Worm (Caenorhabditis elegans) whole organism, early embryonic: ENCODE data around the gene pcp-3.

Experiments used
- B0310.2 ChIP-seq: sonication (generic microtip); optimal IDR thresholded peaks from 2 replicates; lab custom pipeline; 2016; ENCODE audit warnings: mild to moderate bottlenecking, missing genetic modification characterization, missing compliant biosample characterization
- F13C5.2 ChIP-seq: sonication (generic microtip); optimal IDR thresholded peaks from 2 replicates; lab custom pipeline; 2017; ENCODE audit warnings: mild to moderate bottlenecking, missing genetic modification characterization, inconsistent platforms, missing compliant biosample characterization
- aly-1 ChIP-seq: sonication (generic microtip); optimal IDR thresholded peaks from 2 replicates; lab custom pipeline; 2016; ENCODE audit warnings: missing genetic modification characterization, missing compliant biosample characterization
- ama-1 ChIP-seq: fragments of 150-350 bp; optimal IDR thresholded peaks from 2 replicates; lab custom pipeline; 2014
- ceh-13 ChIP-seq: fragments of 200-800 bp; sonication (Bioruptor generic); optimal IDR thresholded peaks from 2 replicates; lab custom pipeline; 2018; ENCODE audit warnings: mild to moderate bottlenecking, missing genetic modification characterization, missing compliant biosample characterization
- ceh-36 ChIP-seq: sonication (generic microtip); optimal IDR thresholded peaks from 2 replicates; lab custom pipeline; 2016; ENCODE audit warnings: missing genetic modification characterization, inconsistent platforms, missing compliant biosample characterization
- ets-7 ChIP-seq: sonication (generic microtip); optimal IDR thresholded peaks from 2 replicates; lab custom pipeline; 2016; ENCODE audit warnings: missing genotype, missing genetic modification characterization, missing compliant biosample characterization
- flt-1 ChIP-seq: fragments of 200-800 bp; sonication (Bioruptor generic); IDR thresholded peaks from 2 replicates; pipeline ENCODE4 v1.3.6; 2022; ENCODE audit warnings: missing genetic modification characterization, missing compliant biosample characterization
- hmbx-1 ChIP-seq: sonication (generic microtip); optimal IDR thresholded peaks from 2 replicates; lab custom pipeline; 2016; ENCODE audit warnings: mild to moderate bottlenecking, missing genetic modification characterization, missing compliant biosample characterization
- hmg-4 ChIP-seq: fragments of 200-800 bp; sonication (Bioruptor generic); optimal IDR thresholded peaks from 2 replicates; lab custom pipeline; 2018; ENCODE audit warnings: mild to moderate bottlenecking, missing genetic modification characterization, missing compliant biosample characterization
- hnd-1 ChIP-seq: sonication (generic microtip); optimal IDR thresholded peaks from 2 replicates; lab custom pipeline; 2016; ENCODE audit warnings: missing genetic modification characterization, missing compliant biosample characterization
- pes-1 ChIP-seq: fragments of 200-800 bp; sonication (Bioruptor generic); IDR thresholded peaks from 2 replicates; pipeline ENCODE4 v1.3.6; 2022; ENCODE audit warnings: missing genetic modification reagents, missing genetic modification characterization, missing compliant biosample characterization
- scrt-1 ChIP-seq: fragments of 200-800 bp; sonication (Bioruptor generic); IDR thresholded peaks from 2 replicates; pipeline ENCODE4 v1.3.6; 2022; ENCODE audit warnings: missing genetic modification characterization, missing compliant biosample characterization
- sea-1 ChIP-seq: fragments of 200-800 bp; sonication (Bioruptor generic); conservative IDR thresholded peaks from 2 replicates; pipeline ENCODE4 v1.3.6; 2022; ENCODE audit warnings: missing genetic modification characterization, missing compliant biosample characterization
- tbx-11 ChIP-seq: fragments of 200-800 bp; sonication (Bioruptor generic); IDR thresholded peaks from 2 replicates; pipeline ENCODE4 v1.3.6; 2022; ENCODE audit warnings: missing genetic modification characterization, missing compliant biosample characterization
- tbx-37 ChIP-seq: fragments of 200-800 bp; sonication (Bioruptor generic); conservative IDR thresholded peaks from 2 replicates; pipeline ENCODE4 v1.3.6; 2022; ENCODE audit warnings: missing genetic modification reagents, missing genetic modification characterization, missing compliant biosample characterization
- tra-4 ChIP-seq: sonication (generic microtip); optimal IDR thresholded peaks from 2 replicates; lab custom pipeline; 2017; ENCODE audit warnings: missing genetic modification characterization, missing compliant biosample characterization

Gene pcp-3

ce11 chrIV:9159863-9160262 is 1.0 kb upstream of the pcp-3 start:
- no peak for TF ChIP-seq tra-4 (tag; lab: Kevin White, UChicago)
- TF ChIP-seq sea-1 (GFP tag; lab: Robert Waterston, UW): no peak
- no peak for TF ChIP-seq B0310.2
- TF ChIP-seq tbx-11 (GFP tag; lab: Robert Waterston, UW): no peak
- TF ChIP-seq scrt-1 (GFP tag; lab: Robert Waterston, UW): no peak
- no peak for TF ChIP-seq hmbx-1 (tag; lab: Kevin White, UChicago)

DNA sequence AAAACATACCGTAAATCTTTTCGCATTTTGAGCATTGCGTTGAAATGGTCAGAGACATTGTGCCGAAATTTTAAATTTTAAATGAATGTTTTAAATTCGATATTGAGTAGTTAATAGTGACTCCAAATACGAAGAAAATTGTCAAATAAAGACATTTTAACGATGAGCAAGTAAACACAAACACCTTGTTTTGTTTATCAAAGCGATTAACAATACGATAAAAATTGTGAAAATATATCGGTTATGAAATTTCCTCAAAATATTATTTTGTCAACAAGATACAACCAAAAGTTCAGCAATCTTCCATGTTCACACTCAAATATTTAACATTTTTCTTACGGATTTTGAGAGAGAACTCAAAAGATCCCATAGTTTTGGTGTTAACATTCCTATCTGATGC is 4.6 kb downstream of the pcp-3 start, which contains the start of gene F23B2.10:
F23B2.10 (minus strand) TSS at position 101 of the 400 bp plus-strand sequence.
- TF ChIP-seq hmg-4 (GFP tag; lab: Kevin White, UChicago): no peak
- TF ChIP-seq hmbx-1 (tag; lab: Kevin White, UChicago): no peak
- no peak for TF ChIP-seq flt-1 (GFP tag; lab: Robert Waterston, UW)
- TF ChIP-seq tbx-11 (GFP tag; lab: Robert Waterston, UW): no peak

DNA sequence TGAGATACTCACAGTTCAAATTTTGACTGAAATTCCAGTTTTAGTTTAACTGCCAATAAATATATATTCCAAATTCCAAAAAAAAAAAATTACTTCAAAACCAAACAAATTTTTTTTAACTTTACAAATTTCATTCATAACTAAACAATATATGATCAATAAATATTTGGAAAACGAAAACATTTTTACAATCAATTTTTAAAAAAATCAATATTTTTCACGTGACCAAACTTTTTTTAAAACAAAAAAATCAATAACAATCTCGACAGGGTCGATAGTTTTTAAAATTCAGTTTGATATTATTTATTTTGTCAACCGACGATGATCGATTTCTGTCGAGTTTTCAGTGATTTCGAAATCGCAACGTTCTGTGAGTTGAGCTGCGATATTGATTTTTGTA is 8.6 kb downstream of the pcp-3 start, which contains the start of gene F23B2.7:
F23B2.7 (plus strand) TSS at position 301 of the 400 bp plus-strand sequence.
- TF ChIP-seq tra-4 (tag; lab: Kevin White, UChicago): no peak
- TF ChIP-seq B0310.2: no peak
- TF ChIP-seq tbx-37 (GFP tag; lab: Robert Waterston, UW): no peak
- TF ChIP-seq pes-1 (GFP tag; lab: Robert Waterston, UW): no peak
- no peak for TF ChIP-seq hnd-1 (tag; lab: Kevin White, UChicago)
- no peak for TF ChIP-seq ama-1 (lab: Kevin White, UChicago)
- TF ChIP-seq hmg-4 (GFP tag; lab: Kevin White, UChicago): no peak
- no peak for TF ChIP-seq ceh-36 (tag; lab: Kevin White, UChicago)
- TF ChIP-seq hmbx-1 (tag; lab: Kevin White, UChicago): no peak
- no peak for TF ChIP-seq scrt-1 (GFP tag; lab: Robert Waterston, UW)
- TF ChIP-seq F13C5.2 (tag; lab: Kevin White, UChicago): no peak

DNA sequence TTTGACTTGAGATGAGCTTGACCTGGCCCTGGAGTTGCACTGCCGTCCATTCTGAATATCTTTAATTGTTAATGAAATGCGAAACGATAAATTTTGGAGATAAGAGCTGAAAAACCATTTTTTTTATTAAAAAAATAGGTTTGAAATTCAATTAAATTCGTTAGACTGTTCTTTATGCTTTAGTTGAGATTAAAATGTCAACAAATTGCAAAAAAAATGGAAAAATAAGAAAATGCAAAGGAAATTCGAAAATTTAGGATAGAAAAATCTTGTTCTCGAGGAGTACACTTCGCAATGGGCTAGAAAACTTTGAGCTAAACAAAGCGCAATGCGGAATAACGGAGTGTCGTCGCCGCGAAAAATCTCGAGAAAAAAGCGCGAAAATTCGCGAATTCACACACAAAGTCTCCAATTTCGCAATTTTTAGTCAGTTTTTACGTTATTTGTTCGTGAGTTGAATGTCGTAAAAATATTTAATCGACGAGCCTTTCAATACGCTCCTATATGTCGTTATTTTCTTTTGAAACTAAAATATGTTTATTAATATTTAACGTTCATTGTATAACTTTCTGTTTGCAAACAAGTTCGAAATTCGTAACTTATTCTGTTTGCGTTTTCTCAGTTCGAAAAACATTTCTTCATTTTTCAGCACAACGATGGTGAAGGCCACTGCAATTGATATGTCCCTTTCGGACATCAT is 11.8 kb downstream of the pcp-3 start, which contains the start of the genes rpb-12 and aly-2:
rpb-12 (minus strand) TSS at position 51 of the 700 bp plus-strand sequence.
aly-2 (plus strand) TSS at position 650 of the 700 bp plus-strand sequence.
- TF ChIP-seq hmbx-1 (tag; lab: Kevin White, UChicago) (no peak), ets-7 (tag; lab: Kevin White, UChicago) (no peak), hnd-1 (tag; lab: Kevin White, UChicago) (no peak), pes-1 (GFP tag; lab: Robert Waterston, UW) (no peak), ama-1 (lab: Kevin White, UChicago) (no peak), flt-1 (GFP tag; lab: Robert Waterston, UW) (no peak), ceh-36 (tag; lab: Kevin White, UChicago) (no peak), B0310.2 (no peak), hmg-4 (GFP tag; lab: Kevin White, UChicago) (no peak), tbx-11 (GFP tag; lab: Robert Waterston, UW) (no peak), aly-1 (tag; lab: Kevin White, UChicago) (no peak), F13C5.2 (tag; lab: Kevin White, UChicago) (no peak), ceh-13 (no peak), scrt-1 (GFP tag; lab: Robert Waterston, UW) (no peak), tra-4 (tag; lab: Kevin White, UChicago) (no peak), tbx-37 (GFP tag; lab: Robert Waterston, UW) (no peak)

ce11 chrIV:9146111-9146510 is 12.7 kb downstream of the pcp-3 start, which contains the start of gene daf-10:
daf-10 (minus strand) TSS chrIV:9146211.
- TF ChIP-seq pes-1 (GFP tag; lab: Robert Waterston, UW) (no peak), tra-4 (tag; lab: Kevin White, UChicago) (no peak), ceh-13 (no peak), aly-1 (tag; lab: Kevin White, UChicago) (no peak), hnd-1 (tag; lab: Kevin White, UChicago) (no peak), hmbx-1 (tag; lab: Kevin White, UChicago) (no peak), ama-1 (lab: Kevin White, UChicago) (no peak), ceh-36 (tag; lab: Kevin White, UChicago) (no peak), ets-7 (tag; lab: Kevin White, UChicago) (no peak), tbx-11 (GFP tag; lab: Robert Waterston, UW) (no peak), F13C5.2 (tag; lab: Kevin White, UChicago) (no peak), tbx-37 (GFP tag; lab: Robert Waterston, UW) (no peak), hmg-4 (GFP tag; lab: Kevin White, UChicago) (no peak)

ce11 chrIV:9144405-9144804 is 14.4 kb downstream of the pcp-3 start, which contains the start of gene flp-1:
flp-1 (plus strand) TSS chrIV:9144705.
- TF ChIP-seq pes-1 (GFP tag; lab: Robert Waterston, UW): no peak
- no peak for TF ChIP-seq hmg-4 (GFP tag; lab: Kevin White, UChicago)
- no peak for TF ChIP-seq ama-1 (lab: Kevin White, UChicago)
- no peak for TF ChIP-seq sea-1 (GFP tag; lab: Robert Waterston, UW)
- TF ChIP-seq hmbx-1 (tag; lab: Kevin White, UChicago): no peak
- no peak for TF ChIP-seq B0310.2
- TF ChIP-seq ceh-36 (tag; lab: Kevin White, UChicago): no peak
- no peak for TF ChIP-seq flt-1 (GFP tag; lab: Robert Waterston, UW)
- TF ChIP-seq scrt-1 (GFP tag; lab: Robert Waterston, UW): no peak
- no peak for TF ChIP-seq tra-4 (tag; lab: Kevin White, UChicago)
- TF ChIP-seq ceh-13: no peak
- TF ChIP-seq hnd-1 (tag; lab: Kevin White, UChicago): no peak
- TF ChIP-seq tbx-37 (GFP tag; lab: Robert Waterston, UW): no peak
- no peak for TF ChIP-seq aly-1 (tag; lab: Kevin White, UChicago)
- TF ChIP-seq F13C5.2 (tag; lab: Kevin White, UChicago): no peak
- no peak for TF ChIP-seq ets-7 (tag; lab: Kevin White, UChicago)
- TF ChIP-seq tbx-11 (GFP tag; lab: Robert Waterston, UW): no peak
